Fruit fly (Drosophila melanogaster): Measurements from ENCODE around the gene Trf4.

DNA sequence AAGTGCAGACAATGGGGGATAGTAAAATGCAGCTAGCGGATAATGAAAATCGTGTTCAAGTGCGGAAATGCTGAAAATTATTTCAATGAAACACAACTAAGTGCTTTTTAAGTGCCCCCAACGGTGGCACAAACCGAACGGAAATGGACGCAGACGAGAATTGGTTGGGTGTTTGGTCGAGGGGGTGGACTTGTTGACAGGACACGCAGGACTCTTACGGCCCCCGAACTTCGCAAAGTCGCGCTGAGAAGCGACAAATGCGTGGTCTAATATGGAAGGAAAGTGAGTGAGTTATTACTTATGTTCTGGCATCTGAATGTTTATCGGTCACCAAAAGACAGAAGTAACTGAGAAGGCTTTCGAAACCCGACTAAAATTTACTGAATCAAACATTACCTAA lies 12.1 kb upstream of the Trf4 start, which contains the start of gene Prosbeta4R1:
- TF ChIP-seq CG8478 (optimal IDR thresholded peaks at IDR 0.05) = no peak
- no peak for TF ChIP-seq CTCF (optimal IDR thresholded peaks at IDR 0.05)

Data from S2 (cell line).